Fruit fly (Drosophila melanogaster) whole organism, prepupa: ENCODE data around the gene CG3036.

ENCODE experiments used
- Blimp-1 ChIP-seq: fragments of 200-800 bp; sonication (Bioruptor generic); optimal IDR thresholded peaks from 3 replicates; lab custom pipeline; 2017; ENCODE audit warnings: missing biosample characterization, missing genetic modification characterization, mild to moderate bottlenecking, moderate library complexity, missing genetic modification reagents
- CG10631 ChIP-seq: fragments of 200-800 bp; sonication (Bioruptor generic); optimal IDR thresholded peaks from 2 replicates; lab custom pipeline; 2016; ENCODE audit warnings: missing biosample characterization, missing genetic modification characterization
- CG10669 ChIP-seq: fragments of 200-800 bp; sonication (Bioruptor generic); optimal IDR thresholded peaks from 3 replicates; lab custom pipeline; 2018; ENCODE audit warnings: missing biosample characterization, mild to moderate bottlenecking, missing genetic modification characterization, moderate library complexity
- CG11294 ChIP-seq: fragments of 200-800 bp; sonication (Bioruptor generic); IDR thresholded peaks from 2 replicates; pipeline ENCODE4 v1.3.6; 2022; ENCODE audit warnings: missing biosample characterization, missing genetic modification characterization
- CG11762 ChIP-seq: fragments of 200-800 bp; sonication (Bioruptor generic); optimal IDR thresholded peaks from 3 replicates; lab custom pipeline; 2016; ENCODE audit warnings: missing biosample characterization, missing genetic modification characterization; ENCODE audit not compliant: insufficient read depth
- CG11902 ChIP-seq: fragments of 200-800 bp; sonication (Bioruptor generic); optimal IDR thresholded peaks from 3 replicates; lab custom pipeline; 2016; ENCODE audit warnings: missing biosample characterization, missing genetic modification characterization
- CG15336 ChIP-seq: fragments of 200-800 bp; sonication (Bioruptor generic); IDR thresholded peaks from 2 replicates; pipeline ENCODE4 v1.3.6; 2022; ENCODE audit warnings: missing biosample characterization, missing genetic modification characterization
- CG16779 ChIP-seq: fragments of 200-800 bp; sonication (Bioruptor generic); optimal IDR thresholded peaks from 3 replicates; lab custom pipeline; 2017; ENCODE audit warnings: missing biosample characterization, mild to moderate bottlenecking, missing genetic modification characterization
- CG32006 ChIP-seq: fragments of 200-800 bp; sonication (Bioruptor generic); optimal IDR thresholded peaks from 3 replicates; lab custom pipeline; 2017; ENCODE audit warnings: missing biosample characterization, mild to moderate bottlenecking, missing genetic modification characterization
- CG34406 ChIP-seq: fragments of 200-800 bp; sonication (Bioruptor generic); optimal IDR thresholded peaks from 3 replicates; lab custom pipeline; 2016; ENCODE audit warnings: missing biosample characterization, missing genetic modification characterization
- CG3919 ChIP-seq: fragments of 200-800 bp; sonication (Bioruptor generic); optimal IDR thresholded peaks from 3 replicates; lab custom pipeline; 2016; ENCODE audit warnings: missing biosample characterization, missing genetic modification characterization
- CG4318 ChIP-seq: fragments of 200-800 bp; sonication (Bioruptor generic); optimal IDR thresholded peaks from 3 replicates; lab custom pipeline; 2017; ENCODE audit warnings: missing biosample characterization, mild to moderate bottlenecking, missing genetic modification characterization
- CG6163 ChIP-seq: fragments of 200-800 bp; sonication (Bioruptor generic); IDR thresholded peaks from 3 replicates; pipeline ENCODE4 v1.3.6; 2022; ENCODE audit warnings: missing biosample characterization, missing genetic modification characterization
- CG6276 ChIP-seq: fragments of 200-800 bp; sonication (Bioruptor generic); optimal IDR thresholded peaks from 2 replicates; lab custom pipeline; 2017; ENCODE audit warnings: missing biosample characterization, mild to moderate bottlenecking, missing genetic modification characterization
- CG6792 ChIP-seq: fragments of 200-800 bp; sonication (Bioruptor generic); optimal IDR thresholded peaks from 3 replicates; lab custom pipeline; 2016; ENCODE audit warnings: missing biosample characterization, missing genetic modification characterization
- CG6808 ChIP-seq: fragments of 200-800 bp; sonication (Bioruptor generic); optimal IDR thresholded peaks from 3 replicates; lab custom pipeline; 2017; ENCODE audit warnings: missing biosample characterization, missing genetic modification characterization, mild to moderate bottlenecking, moderate library complexity, missing genetic modification reagents
- CG6854 ChIP-seq: fragments of 200-800 bp; sonication (Bioruptor generic); optimal IDR thresholded peaks from 2 replicates; lab custom pipeline; 2017; ENCODE audit warnings: missing biosample characterization, mild to moderate bottlenecking, missing genetic modification characterization
- CG7368 ChIP-seq: fragments of 200-800 bp; sonication (Bioruptor generic); optimal IDR thresholded peaks from 3 replicates; lab custom pipeline; 2016; ENCODE audit warnings: missing biosample characterization, missing genetic modification characterization
- CG8119 ChIP-seq: fragments of 200-800 bp; sonication (Bioruptor generic); IDR thresholded peaks from 3 replicates; pipeline ENCODE4 v1.3.6; 2022; ENCODE audit warnings: missing biosample characterization, missing genetic modification characterization
- CG8319 ChIP-seq: fragments of 200-800 bp; sonication (Bioruptor generic); optimal IDR thresholded peaks from 3 replicates; lab custom pipeline; 2016; ENCODE audit warnings: missing biosample characterization, missing genetic modification characterization
- CG8632 ChIP-seq: fragments of 200-800 bp; sonication (Bioruptor generic); optimal IDR thresholded peaks from 3 replicates; lab custom pipeline; 2016; ENCODE audit warnings: missing biosample characterization, missing genetic modification characterization
- CG9139 ChIP-seq: fragments of 200-800 bp; sonication (Bioruptor generic); optimal IDR thresholded peaks from 3 replicates; lab custom pipeline; 2017; ENCODE audit warnings: missing biosample characterization, mild to moderate bottlenecking, missing genetic modification characterization
- Eip78C ChIP-seq: fragments of 200-800 bp; sonication (Bioruptor generic); peaks from one replicate; lab custom pipeline; 2016; ENCODE audit warnings: missing biosample characterization, missing genetic modification characterization
- Eip93F ChIP-seq: fragments of 200-800 bp; sonication (Bioruptor generic); optimal IDR thresholded peaks from 2 replicates; lab custom pipeline; 2016; ENCODE audit warnings: missing biosample characterization, mild to moderate bottlenecking, missing genetic modification characterization
- Gug ChIP-seq: fragments of 200-800 bp; sonication (Bioruptor generic); IDR thresholded peaks from 2 replicates; pipeline ENCODE4 v1.3.6; 2022; ENCODE audit warnings: missing biosample characterization, missing genetic modification characterization
- Hr39 ChIP-seq: fragments of 200-800 bp; sonication (Bioruptor generic); optimal IDR thresholded peaks from 2 replicates; lab custom pipeline; 2016; ENCODE audit warnings: missing biosample characterization, missing genetic modification characterization
- Hr4 ChIP-seq: fragments of 200-800 bp; sonication (Bioruptor generic); optimal IDR thresholded peaks from 3 replicates; lab custom pipeline; 2016; ENCODE audit warnings: missing biosample characterization, missing genetic modification characterization
- Lpt ChIP-seq: fragments of 200-800 bp; sonication (Bioruptor generic); optimal IDR thresholded peaks from 3 replicates; lab custom pipeline; 2016; ENCODE audit warnings: missing biosample characterization, missing genetic modification characterization
- Met ChIP-seq: fragments of 200-800 bp; sonication (Bioruptor generic); optimal IDR thresholded peaks from 3 replicates; lab custom pipeline; 2016; ENCODE audit warnings: missing biosample characterization, missing genetic modification characterization
- OdsH ChIP-seq: fragments of 200-800 bp; sonication (Bioruptor generic); optimal IDR thresholded peaks from 3 replicates; lab custom pipeline; 2016; ENCODE audit warnings: missing biosample characterization, missing genetic modification characterization
- Smox ChIP-seq: fragments of 200-800 bp; sonication (Bioruptor generic); optimal IDR thresholded peaks from 3 replicates; lab custom pipeline; 2016; ENCODE audit warnings: missing biosample characterization, missing genetic modification characterization
- Sox15 ChIP-seq: fragments of 200-800 bp; sonication (Bioruptor generic); optimal IDR thresholded peaks from 3 replicates; lab custom pipeline; 2016; ENCODE audit warnings: missing biosample characterization, missing genetic modification characterization
- achi ChIP-seq: fragments of 200-800 bp; sonication (Bioruptor generic); optimal IDR thresholded peaks from 3 replicates; lab custom pipeline; 2016; ENCODE audit warnings: missing biosample characterization, missing genetic modification characterization
- acj6 ChIP-seq: fragments of 200-800 bp; sonication (Bioruptor generic); optimal IDR thresholded peaks from 3 replicates; lab custom pipeline; 2016; ENCODE audit warnings: missing biosample characterization, missing genetic modification characterization
- cyc ChIP-seq: fragments of 200-800 bp; sonication (Bioruptor generic); optimal IDR thresholded peaks from 3 replicates; lab custom pipeline; 2016; ENCODE audit warnings: missing biosample characterization, missing genetic modification characterization
- dac ChIP-seq: fragments of 200-800 bp; sonication (Bioruptor generic); optimal IDR thresholded peaks from 2 replicates; lab custom pipeline; 2017; ENCODE audit warnings: missing biosample characterization, mild to moderate bottlenecking, missing genetic modification characterization
- eg ChIP-seq: fragments of 200-800 bp; sonication (Bioruptor generic); IDR thresholded peaks from 3 replicates; pipeline ENCODE4 v1.3.6; 2022; ENCODE audit warnings: missing biosample characterization, missing genetic modification characterization
- fd85E ChIP-seq: fragments of 200-800 bp; sonication (Bioruptor generic); optimal IDR thresholded peaks from 3 replicates; lab custom pipeline; 2016; ENCODE audit warnings: missing biosample characterization, missing genetic modification characterization
- fkh ChIP-seq: fragments of 200-800 bp; sonication (Bioruptor generic); optimal IDR thresholded peaks from 3 replicates; lab custom pipeline; 2017; ENCODE audit warnings: missing biosample characterization, mild to moderate bottlenecking, missing genetic modification characterization, moderate library complexity
- net ChIP-seq: fragments of 200-800 bp; sonication (Bioruptor generic); optimal IDR thresholded peaks from 3 replicates; lab custom pipeline; 2016; ENCODE audit warnings: missing biosample characterization, missing genetic modification characterization
- pdm3 ChIP-seq: fragments of 200-800 bp; sonication (Bioruptor generic); optimal IDR thresholded peaks from 3 replicates; lab custom pipeline; 2016; ENCODE audit warnings: missing biosample characterization, missing genetic modification characterization
- salr ChIP-seq, 2 experiments: fragments of 200-800 bp; sonication (Bioruptor generic); optimal IDR thresholded peaks; 3 replicates each; lab custom pipeline; 2016 to 2018; ENCODE audit warnings: missing biosample characterization in 2 of 2, missing genetic modification characterization in 2 of 2, mild to moderate bottlenecking in 1 of 2
- spab ChIP-seq: fragments of 200-800 bp; sonication (Bioruptor generic); optimal IDR thresholded peaks from 2 replicates; lab custom pipeline; 2017; ENCODE audit warnings: missing biosample characterization, mild to moderate bottlenecking, missing genetic modification characterization, missing genetic modification reagents
- svp ChIP-seq: fragments of 200-800 bp; sonication (Bioruptor generic); peaks from one replicate; lab custom pipeline; 2016; ENCODE audit warnings: missing biosample characterization, missing genetic modification characterization

CG3036 gene

dm6 chr2L:4906546-4907250 lies 14.8 kb downstream of the CG3036 start, which contains the start of gene snsl (continued):
- peak; percentile 12 for TF ChIP-seq Met (GFP tag; lab: Kevin White, UChicago)
- TF ChIP-seq fd85E, result no peak
- peak; percentile 43 for TF ChIP-seq Hr4
- TF ChIP-seq CG6276 (GFP tag; lab: Kevin White, UChicago), result peak; percentile 69
- TF ChIP-seq OdsH (GFP tag; lab: Kevin White, UChicago), result peak; percentile 67
- TF ChIP-seq CG8319 (GFP tag; lab: Kevin White, UChicago), result peak; percentile 49
- TF ChIP-seq CG6854 (GFP tag; lab: Kevin White, UChicago), result no peak
- no peak for TF ChIP-seq Eip93F (GFP tag; lab: Kevin White, UChicago)
- peak; percentile 69 for TF ChIP-seq spab

- TF ChIP-seq OdsH (GFP tag; lab: Kevin White, UChicago) (peak; percentile 60), CG15336 (GFP tag; lab: Robert Waterston, UW) (peak; percentile 92), dac (GFP tag; lab: Kevin White, UChicago) (peak; percentile 17), CG9139 (GFP tag; lab: Kevin White, UChicago) (no peak), fkh (GFP tag; lab: Kevin White, UChicago) (peak; percentile 36), eg (peak; percentile 91), salr (GFP tag; optimal IDR thresholded peaks at IDR 0.05; lab: Kevin White, UChicago) (peak in 1 of 2 experiments; percentile 43), achi (GFP tag; lab: Kevin White, UChicago) (peak; percentile 51), CG11902 (GFP tag; lab: Kevin White, UChicago) (no peak), Blimp-1 (GFP tag; lab: Kevin White, UChicago) (no peak), CG8632 (GFP tag; lab: Kevin White, UChicago) (peak; percentile 20), CG3919 (peak; percentile 49), CG10631 (GFP tag; lab: Kevin White, UChicago) (peak; percentile 43), CG16779 (tag; lab: Kevin White, UChicago) (peak; percentile 17), CG6792 (GFP tag; lab: Kevin White, UChicago) (peak; percentile 20), CG11294 (GFP tag; lab: Robert Waterston, UW) (peak; percentile 66), svp (peak; percentile 59), net (GFP tag; lab: Kevin White, UChicago) (peak; percentile 74), spab (no peak), CG34406 (GFP tag; lab: Kevin White, UChicago) (peak; percentile 30), CG6163 (peak; percentile 75; the same call in 2 of the 3 replicates), CG7368 (peak; percentile 38), cyc (peak; percentile 10), CG11762 (GFP tag; lab: Kevin White, UChicago) (peak; percentile 33), Smox (GFP tag; lab: Kevin White, UChicago) (peak; percentile 11), CG6276 (GFP tag; lab: Kevin White, UChicago) (peak; percentile 86), Eip78C (GFP tag; lab: Kevin White, UChicago) (peak; percentile 89), CG8319 (GFP tag; lab: Kevin White, UChicago) (no peak), Gug (GFP tag; lab: Robert Waterston, UW) (peak; percentile 65; the same call in 1 of the 2 replicates), Hr4 (peak; percentile 76), acj6 (GFP tag; lab: Kevin White, UChicago) (no peak), CG8119 (GFP tag; lab: Robert Waterston, UW) (peak; percentile 87), Hr39 (GFP tag; lab: Kevin White, UChicago) (no peak), CG10669 (GFP tag; lab: Kevin White, UChicago) (peak; percentile 8), Lpt (GFP tag; lab: Kevin White, UChicago) (peak; percentile 20), CG6808 (GFP tag; lab: Kevin White, UChicago) (no peak), CG32006 (GFP tag; lab: Kevin White, UChicago) (peak; percentile 65), Sox15 (GFP tag; lab: Kevin White, UChicago) (peak; percentile 20), CG4318 (GFP tag; lab: Kevin White, UChicago) (peak; percentile 24), pdm3 (GFP tag; lab: Kevin White, UChicago) (peak; percentile 46)
Observed at dm6 chr2L:4907986-4908385, 16.1 kb downstream of the CG3036 start.
